Fruit fly (Drosophila melanogaster) whole organism, wandering third instar larva: ENCODE results near the gene CG6656.

Experiments used
- Dfd ChIP-seq: fragments of >200 bp; optimal IDR thresholded peaks from 2 replicates; lab custom pipeline; 2017; ENCODE audit warnings: missing biosample characterization, missing genetic modification characterization
- lola ChIP-seq: fragments of >200 bp; optimal IDR thresholded peaks from 2 replicates; lab custom pipeline; 2017; ENCODE audit warnings: missing biosample characterization, missing genetic modification characterization
- pan ChIP-seq: fragments of >200 bp; optimal IDR thresholded peaks from 2 replicates; lab custom pipeline; 2017
- sv ChIP-seq: fragments of 200-800 bp; sonication (Bioruptor generic); optimal IDR thresholded peaks from 3 replicates; lab custom pipeline; 2016; ENCODE audit warnings: missing biosample characterization, missing genetic modification characterization

DNA sequence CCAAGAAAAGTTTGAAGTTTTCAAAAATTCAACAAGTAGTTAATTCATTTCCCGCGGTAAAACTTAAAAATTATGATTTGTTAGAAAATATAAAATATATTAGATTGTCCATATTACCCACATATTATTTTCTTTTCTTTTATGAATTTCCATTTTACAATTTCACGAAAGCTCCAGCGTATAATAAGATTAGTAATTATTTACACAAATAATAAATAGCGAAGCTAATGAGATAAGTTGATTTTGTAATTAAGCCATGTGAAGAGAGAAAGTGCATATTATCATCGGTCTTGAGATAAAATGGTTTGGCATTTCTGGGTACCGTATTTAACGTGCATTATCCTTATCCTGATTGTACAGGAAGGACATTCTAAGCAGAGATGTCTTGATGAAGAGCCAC is 36.4 kb downstream of the CG6656 start, which contains the start of gene Qsox3:
- no peak for TF ChIP-seq lola (GFP tag; lab: Kevin White, UChicago)
- TF ChIP-seq pan (lab: Kevin White, UChicago) = no peak
- no peak for TF ChIP-seq sv (GFP tag; lab: Kevin White, UChicago)
- TF ChIP-seq Dfd (GFP tag; lab: Kevin White, UChicago) = no peak
